1 worm cellular context compared by ENCODE assay signal in genomic region chrIII:8754682-8755081, ce11.
A peak's percentile ranks its signal among the peaks of the same experiment; 100 is the strongest.
TF ChIP-seq lines count a peak whose summit lies in the region.

TSS of gene tomm-70 (minus strand) at chrIII:8754750.

TF ChIP-seq in whole organism, L1 larva, 84 proteins besides CTCF, POLR2A, EP300 and RAD21 (continued from another document):
- no peak for TF ChIP-seq hlh-17 (GFP tag; optimal IDR thresholded peaks at IDR 0.05; lab: Kevin White, UChicago; ENCODE audit: borderline replicate concordance)
- no peak for TF ChIP-seq elt-2 (tag; optimal IDR thresholded peaks at IDR 0.05; lab: Kevin White, UChicago)
- peak; percentile 19 to 51 for TF ChIP-seq lin-35 (GFP tag; optimal IDR thresholded peaks at IDR 0.05; lab: Kevin White, UChicago)
- TF ChIP-seq fkh-8 (tag; optimal IDR thresholded peaks at IDR 0.05; lab: Kevin White, UChicago), result no peak
- TF ChIP-seq C34B4.2 (tag; optimal IDR thresholded peaks at IDR 0.05; lab: Kevin White, UChicago), result no peak
- peak; percentile 35 for TF ChIP-seq blmp-1 (tag; optimal IDR thresholded peaks at IDR 0.05; lab: Kevin White, UChicago)
- no peak for TF ChIP-seq efl-3 (GFP tag; optimal IDR thresholded peaks at IDR 0.05; lab: Kevin White, UChicago)
- TF ChIP-seq ztf-4 (tag; optimal IDR thresholded peaks at IDR 0.05; lab: Kevin White, UChicago), result no peak
- no peak for TF ChIP-seq sox-4 (tag; optimal IDR thresholded peaks at IDR 0.05; lab: Kevin White, UChicago)
- TF ChIP-seq aly-2 (tag; optimal IDR thresholded peaks at IDR 0.05; lab: Kevin White, UChicago), result no peak
- TF ChIP-seq nhr-90 (tag; optimal IDR thresholded peaks at IDR 0.05; lab: Kevin White, UChicago; ENCODE audit: poor library complexity), result no peak
- TF ChIP-seq Y116A8C.19 (tag; optimal IDR thresholded peaks at IDR 0.05; lab: Kevin White, UChicago; ENCODE audit: borderline replicate concordance), result no peak
- TF ChIP-seq lsy-2 (tag; optimal IDR thresholded peaks at IDR 0.05; lab: Kevin White, UChicago), result peak; percentile 14 to 61
- TF ChIP-seq tlp-1 (tag; optimal IDR thresholded peaks at IDR 0.05; lab: Kevin White, UChicago), result no peak
- TF ChIP-seq ets-5 (GFP tag; IDR thresholded peaks at IDR 0.05; lab: Robert Waterston, UW), result no peak
